Worm (Caenorhabditis elegans): Measurements from ENCODE around the gene K12H6.9.
"Not testable (repeated sequence)": the region's sequence is repeated elsewhere in the genome, so short reads cannot be mapped to it uniquely, and the experiment has no call there.

Gene K12H6.9

DNA sequence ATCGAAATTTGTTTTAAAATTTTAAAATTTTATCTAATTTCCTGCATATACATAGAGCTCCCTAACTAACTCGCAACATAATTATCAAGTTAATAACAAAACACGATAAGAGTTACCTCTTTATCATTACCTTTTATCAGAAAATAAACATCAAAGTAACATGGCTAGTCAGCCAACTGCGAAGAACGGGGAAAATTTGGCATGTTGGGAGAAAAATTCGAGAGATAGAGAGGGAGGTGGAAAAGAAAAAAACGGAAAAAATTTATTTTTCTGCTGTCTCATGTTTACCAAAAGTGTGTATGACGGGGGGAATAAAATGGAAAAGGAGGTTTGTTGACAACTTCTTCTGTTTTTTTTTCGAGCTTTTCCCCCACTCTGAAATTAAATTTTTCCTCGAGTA is 9.9 kb downstream of the K12H6.9 start:
- no peak for TF ChIP-seq unc-62 (GFP tag; optimal IDR thresholded peaks at IDR 0.05)

DNA sequence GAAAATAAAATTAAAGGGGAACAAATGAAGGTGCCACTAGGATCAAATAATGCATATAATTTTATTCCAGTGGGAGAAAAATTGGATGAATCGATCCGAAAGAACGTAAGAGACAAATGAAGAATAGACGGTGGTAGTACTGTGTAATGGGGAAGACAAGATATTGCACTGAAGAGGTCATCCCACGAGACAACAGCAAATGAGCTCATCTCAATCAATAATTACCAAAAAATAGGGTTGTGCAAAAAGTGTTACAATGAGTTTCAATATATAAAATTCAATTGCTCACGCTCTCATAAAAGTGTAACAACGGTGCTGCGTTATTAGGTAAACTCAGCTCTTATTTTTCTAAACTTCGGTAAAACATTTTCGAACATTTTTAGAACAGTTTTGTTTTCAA is 12.6 kb downstream of the K12H6.9 start, which contains the start of gene K12H6.7:
TSS of gene K12H6.7 (minus strand) at position 101 of the 400 bp plus-strand sequence.
- TF ChIP-seq unc-62 (GFP tag; optimal IDR thresholded peaks at IDR 0.05), result no peak

DNA sequence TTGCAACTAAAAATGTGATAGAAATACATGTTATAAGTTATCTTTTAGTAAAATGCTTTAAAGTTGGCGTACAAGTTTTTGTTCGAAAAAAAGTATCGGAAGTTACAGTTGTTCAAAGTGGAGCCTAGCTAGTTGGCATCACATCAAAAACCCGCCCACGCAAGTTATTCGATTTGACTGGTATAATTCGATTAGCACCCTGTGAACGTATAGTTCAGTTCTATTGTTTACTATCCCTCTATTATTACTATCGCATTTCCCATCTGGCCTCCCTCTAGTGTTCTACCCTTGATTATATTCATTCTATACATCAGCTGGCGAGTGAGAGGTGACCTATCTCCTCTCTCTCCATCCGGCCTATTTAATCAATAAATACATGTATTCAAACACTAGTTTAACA is 14.8 kb downstream of the K12H6.9 start, which contains the start of gene Y110A2AL.4:
TSS of gene Y110A2AL.4 (plus strand) at position 301 of the 400 bp plus-strand sequence.
- TF ChIP-seq unc-62 (GFP tag; optimal IDR thresholded peaks at IDR 0.05), result not testable (repeated sequence)

DNA sequence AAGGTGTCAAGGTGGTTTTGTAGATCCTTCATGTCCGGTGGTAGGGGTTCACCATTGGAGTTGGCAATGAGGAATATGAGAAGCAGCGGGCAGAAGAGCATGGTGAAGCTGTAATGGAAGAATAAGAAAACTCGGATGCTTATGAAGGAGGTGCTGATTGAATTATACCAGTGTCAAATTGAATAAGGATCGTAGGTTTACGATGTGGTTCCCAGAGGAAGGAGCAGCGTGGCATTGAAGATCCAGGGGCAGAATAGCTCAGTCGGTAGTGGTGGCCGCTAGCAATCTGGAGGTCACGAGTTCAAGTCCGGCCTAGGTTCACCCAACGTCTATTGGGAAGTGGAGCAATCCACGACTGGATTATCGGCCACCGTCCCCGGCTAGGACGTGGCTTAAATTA is 17.3 kb downstream of the K12H6.9 start, which contains the start of gene Y110A2AL.6:
TSS of gene Y110A2AL.6 (minus strand) at position 101 of the 400 bp plus-strand sequence.
- TF ChIP-seq unc-62 (GFP tag; optimal IDR thresholded peaks at IDR 0.05), result no peak

DNA sequence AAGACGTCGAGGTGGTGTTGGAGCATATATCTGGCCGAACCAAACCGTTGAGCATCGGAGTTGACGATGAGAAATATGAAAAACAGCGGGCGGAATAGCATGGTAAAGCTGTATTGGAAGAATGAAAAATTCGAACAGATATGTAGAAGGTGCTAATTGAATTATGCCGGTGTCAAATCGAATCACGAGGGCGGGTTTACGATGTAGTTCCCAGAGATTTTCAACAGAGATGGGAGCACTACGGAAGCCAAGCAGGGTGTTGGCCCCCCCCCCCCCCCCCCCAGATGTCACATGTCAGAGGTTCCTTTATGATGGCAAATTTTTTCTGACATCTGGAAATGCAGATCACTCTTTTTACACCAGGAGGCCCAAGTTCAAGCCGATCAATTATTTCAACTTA is 18.9 kb downstream of the K12H6.9 start, which contains the start of gene Y110A2AL.7:
TSS of gene Y110A2AL.7 (minus strand) at position 101 of the 400 bp plus-strand sequence.
- no peak for TF ChIP-seq unc-62 (GFP tag; optimal IDR thresholded peaks at IDR 0.05)

DNA sequence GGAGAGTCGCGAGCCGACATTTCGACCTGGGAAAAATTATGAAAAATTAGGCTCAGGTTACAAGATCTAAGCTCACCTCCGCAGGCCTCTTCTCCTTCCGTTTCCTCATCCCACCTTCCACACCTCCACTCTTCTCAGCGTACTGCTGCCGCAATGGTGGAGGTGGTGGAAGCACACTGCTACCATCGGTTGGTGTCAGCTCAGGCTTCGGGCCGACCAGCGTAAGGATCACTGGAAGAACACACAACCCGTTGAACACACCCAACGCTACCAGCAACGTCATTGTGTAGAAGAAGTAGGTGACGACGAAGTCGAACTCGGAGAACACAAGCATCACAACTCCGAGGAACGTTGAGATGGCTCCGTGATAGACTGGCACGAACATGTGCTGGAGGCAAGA is 21.5 kb downstream of the K12H6.9 start:
- no peak for TF ChIP-seq unc-62 (GFP tag; optimal IDR thresholded peaks at IDR 0.05)

DNA sequence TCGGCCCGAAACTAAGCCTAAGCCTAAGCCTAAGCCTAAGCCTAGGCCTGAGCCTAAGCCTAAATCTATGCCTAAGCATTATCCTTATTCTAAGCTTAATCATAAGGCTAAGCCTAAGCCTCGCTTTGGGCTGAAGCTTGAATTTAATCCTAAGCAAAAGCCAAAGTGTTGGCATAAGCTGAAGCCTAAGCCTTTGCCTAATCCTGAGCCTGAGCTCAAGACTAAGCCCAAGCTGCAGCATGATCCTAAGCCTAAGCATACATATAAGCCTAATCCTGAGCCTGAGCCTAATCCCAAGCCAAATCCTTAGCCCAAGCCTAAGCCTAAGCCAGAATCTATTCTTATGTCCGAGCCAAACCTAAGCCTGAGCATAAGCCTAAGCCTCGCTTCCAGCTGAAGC is 22.3 kb downstream of the K12H6.9 start:
- TF ChIP-seq unc-62 (GFP tag; optimal IDR thresholded peaks at IDR 0.05), result no peak

DNA sequence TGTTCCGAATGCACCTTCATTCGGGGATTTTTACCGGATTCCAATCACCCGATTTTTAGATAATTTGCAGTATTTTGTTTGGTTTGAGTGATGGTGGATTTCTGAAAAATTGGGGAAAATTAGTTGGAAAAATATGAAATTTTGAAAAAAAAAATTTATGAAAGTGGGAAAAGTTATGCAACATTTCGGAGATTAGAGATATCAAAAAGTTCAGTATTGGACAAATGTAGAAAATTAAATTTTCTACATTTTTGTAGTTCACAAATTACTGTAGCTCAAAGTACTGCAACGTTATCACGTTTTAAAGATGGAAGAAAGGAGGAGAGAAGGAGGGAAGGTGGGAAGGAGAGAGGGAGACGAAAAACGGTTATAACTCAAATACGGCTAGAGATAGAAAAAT is 28.3 kb downstream of the K12H6.9 start, which contains the start of gene ptc-3:
TSS of gene ptc-3 (minus strand) at position 101 of the 400 bp plus-strand sequence.
- no peak for TF ChIP-seq unc-62 (GFP tag; optimal IDR thresholded peaks at IDR 0.05)

DNA sequence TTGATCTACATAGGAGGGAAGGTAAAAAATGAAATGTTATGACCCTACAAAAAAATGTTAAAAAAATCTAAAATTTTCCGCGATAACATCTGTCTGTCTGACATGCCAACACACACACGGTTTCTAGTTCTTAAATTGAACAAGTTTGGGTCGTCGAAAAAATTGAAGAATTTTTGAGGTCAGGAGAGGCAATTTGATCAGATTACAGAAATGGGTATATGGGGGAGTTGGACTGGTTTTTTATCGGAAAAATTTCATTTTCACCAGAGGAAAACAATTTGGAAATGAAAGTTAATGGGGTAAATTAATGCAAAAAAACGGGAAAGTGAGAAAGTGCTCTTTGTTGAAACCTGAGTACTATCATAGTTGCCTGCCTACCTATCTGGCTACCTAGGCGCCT is 29.6 kb downstream of the K12H6.9 start:
- TF ChIP-seq unc-62 (GFP tag; optimal IDR thresholded peaks at IDR 0.05), result no peak

DNA sequence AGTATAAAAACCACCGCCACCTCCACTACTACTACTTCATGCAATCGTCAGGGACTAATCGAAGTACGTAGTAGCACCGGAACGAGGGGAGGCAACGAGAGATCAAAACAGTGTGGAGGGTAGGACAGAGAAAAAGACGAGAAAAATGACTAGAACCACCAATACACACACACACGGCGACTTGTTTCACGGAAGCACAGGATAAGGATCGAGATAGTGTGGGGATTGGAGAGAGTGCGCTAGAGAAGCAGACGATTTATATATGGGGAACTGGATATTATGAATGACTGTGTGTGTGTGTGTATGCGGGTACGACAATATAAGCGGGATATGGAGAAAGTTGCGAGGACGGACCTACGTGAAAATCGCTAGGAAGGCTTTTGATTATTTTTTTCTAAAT is 30.6 kb downstream of the K12H6.9 start:
- TF ChIP-seq unc-62 (GFP tag; optimal IDR thresholded peaks at IDR 0.05), result no peak

DNA sequence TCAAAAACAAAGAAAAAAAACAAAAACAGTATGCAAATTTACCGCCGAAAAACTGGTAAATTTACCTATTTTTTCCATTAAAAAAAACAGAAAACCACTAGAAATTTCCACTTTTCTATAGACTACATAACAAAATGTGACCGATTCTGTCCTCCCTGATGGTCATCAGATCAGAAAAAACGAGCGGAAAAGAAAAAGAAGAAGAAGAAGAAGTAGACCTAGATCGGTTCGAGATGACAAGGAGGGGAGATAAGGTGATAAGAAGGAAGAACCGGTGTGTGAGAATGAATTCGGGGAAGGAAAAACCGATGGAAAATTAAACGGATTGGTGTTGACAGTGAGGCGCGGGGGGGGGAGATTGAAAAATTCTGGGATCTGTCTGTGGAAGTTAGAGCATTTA is 31.9 kb downstream of the K12H6.9 start:
- TF ChIP-seq unc-62 (GFP tag; optimal IDR thresholded peaks at IDR 0.05), result no peak

DNA sequence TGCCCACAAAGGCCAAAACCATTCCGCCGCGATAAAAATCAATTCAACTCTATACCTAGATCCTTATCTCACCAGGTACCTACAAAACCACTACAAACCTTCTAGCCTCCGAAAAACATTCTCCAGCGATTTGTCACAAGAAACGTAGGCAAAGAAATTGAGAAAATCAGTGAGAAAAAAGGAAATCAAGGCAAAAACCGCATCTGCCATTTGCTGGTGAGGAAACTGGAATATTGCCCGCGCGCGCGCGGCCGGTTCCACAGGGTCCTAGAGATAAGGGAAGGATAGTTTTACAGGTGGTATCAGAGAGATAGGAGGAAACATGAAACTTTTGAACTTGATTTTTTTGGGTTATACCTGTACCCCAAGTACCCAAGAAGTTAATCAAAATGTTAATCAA is 33.4 kb downstream of the K12H6.9 start:
- no peak for TF ChIP-seq unc-62 (GFP tag; optimal IDR thresholded peaks at IDR 0.05)

DNA sequence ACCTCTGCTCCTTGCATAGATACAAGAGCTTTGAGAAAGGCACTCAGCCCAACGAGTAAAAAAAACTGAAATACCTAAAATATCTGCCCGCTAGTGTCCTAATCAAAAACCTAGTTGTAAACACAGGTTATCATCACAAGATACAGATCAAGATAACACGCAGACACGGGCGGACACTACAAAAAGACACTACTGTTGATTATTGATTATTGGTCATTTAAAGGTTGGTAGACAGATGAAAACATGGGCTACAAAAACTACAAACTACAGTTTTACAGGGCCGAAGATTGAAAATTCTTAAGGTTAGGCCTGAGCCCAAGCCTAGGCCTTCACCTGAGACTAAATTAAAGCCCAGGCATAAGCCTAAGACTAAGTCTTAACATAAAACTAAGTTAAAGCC is 34.6 kb downstream of the K12H6.9 start:
- TF ChIP-seq unc-62 (GFP tag; optimal IDR thresholded peaks at IDR 0.05), result no peak

DNA sequence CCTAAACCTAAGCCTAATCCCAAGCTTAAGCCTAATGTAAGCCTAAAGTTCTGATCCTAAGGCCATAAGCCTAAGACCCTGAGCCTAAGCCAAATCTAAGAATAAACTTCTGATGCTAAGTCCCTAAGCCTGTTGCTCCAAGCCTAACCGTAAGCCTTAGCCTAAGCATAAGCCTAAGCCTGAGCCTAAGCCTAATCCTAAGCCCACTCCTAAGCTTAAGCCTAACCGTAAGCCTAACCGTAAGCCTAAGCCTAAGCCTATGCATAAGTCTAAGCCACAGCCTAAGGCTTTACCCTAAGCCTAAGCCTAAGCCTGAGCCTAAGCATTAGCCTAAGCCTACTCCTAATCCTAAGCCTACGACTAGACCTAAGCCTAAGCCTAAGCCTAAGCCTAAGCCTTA is 35.1 kb downstream of the K12H6.9 start:
- no peak for TF ChIP-seq unc-62 (GFP tag; optimal IDR thresholded peaks at IDR 0.05)

DNA sequence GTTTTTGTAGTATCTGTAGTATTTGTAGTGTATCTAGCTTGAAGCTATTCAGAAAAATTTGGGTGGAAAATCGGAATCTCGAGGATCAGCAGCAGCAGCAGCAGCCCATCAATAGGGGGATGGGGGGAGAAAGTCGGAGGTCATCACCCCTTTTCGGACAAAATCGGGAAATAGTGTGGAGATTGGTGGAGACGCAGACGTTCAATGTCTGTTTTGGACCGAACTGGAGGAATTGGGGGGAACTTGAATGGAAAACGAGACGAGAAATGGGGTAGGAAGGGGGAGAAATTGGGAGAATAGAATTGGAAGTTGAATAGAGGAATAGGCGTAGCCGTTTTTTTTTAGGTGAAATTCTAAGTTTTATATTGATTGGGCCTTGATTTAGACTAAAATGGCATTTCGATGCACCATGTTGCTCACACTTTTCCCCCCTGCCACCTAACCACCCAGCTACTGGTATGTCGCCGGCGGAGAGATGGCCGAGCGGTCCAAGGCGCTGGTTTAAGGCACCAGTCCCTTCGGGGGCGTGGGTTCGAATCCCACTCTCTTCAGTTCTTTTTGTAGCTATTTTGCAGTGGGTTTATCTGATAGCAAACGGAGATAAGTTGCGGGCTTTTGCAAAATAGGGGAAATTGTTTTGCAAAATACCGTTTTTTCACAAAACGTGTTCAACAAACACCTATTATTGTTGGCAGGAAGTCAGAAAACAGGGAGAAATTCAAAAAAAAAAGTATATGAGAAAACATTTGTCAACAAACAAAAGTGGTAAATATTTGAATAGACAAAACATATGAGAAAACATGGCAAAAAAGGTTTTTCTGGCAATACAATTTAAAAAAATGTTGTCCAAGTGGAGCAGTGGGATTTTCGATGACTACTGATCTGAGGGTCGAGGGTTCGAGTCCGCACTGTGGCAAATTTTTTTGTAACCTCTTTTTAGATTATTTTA is 35.9 kb downstream of the K12H6.9 start:
- no peak for TF ChIP-seq unc-62 (GFP tag; optimal IDR thresholded peaks at IDR 0.05)

DNA sequence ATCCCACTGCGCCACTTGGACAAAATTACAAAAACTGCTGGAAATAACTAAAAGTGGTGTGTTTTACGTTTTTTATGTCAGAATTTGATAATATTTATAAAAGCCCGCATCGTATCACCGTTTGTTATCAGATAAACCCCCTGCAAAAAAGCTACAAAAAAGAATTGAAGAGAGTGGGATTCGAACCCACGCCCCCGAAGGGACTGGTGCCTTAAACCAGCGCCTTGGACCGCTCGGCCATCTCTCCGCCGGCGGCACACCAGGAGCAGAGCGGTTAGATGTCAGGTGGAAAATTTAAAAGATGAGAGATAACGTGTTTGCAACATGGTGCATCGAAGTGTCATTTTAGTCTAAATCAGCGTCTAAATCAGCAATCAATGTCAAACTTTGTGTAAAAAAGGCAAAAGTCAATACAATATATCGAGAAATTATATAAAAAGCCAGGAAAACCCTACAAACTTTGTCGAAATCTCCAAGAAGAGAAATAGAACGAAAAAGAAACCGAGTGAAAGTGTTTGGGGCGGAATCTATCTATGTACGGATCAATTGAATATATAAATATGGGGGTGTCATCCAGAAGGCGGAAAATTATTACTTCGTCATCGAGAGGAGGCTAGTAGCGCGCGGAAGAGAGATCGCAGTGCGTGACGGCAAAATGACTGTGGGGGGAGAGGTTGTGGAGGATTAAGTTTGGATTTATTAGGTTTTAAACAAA is 37.3 kb downstream of the K12H6.9 start:
- no peak for TF ChIP-seq unc-62 (GFP tag; optimal IDR thresholded peaks at IDR 0.05)

All from whole organism, dauer.